Fruit fly (Drosophila melanogaster): ENCODE measurements around the gene tkv.

The tkv gene

dm6 chr2L:5208581-5208980, 62.6 kb downstream of the tkv start:
- no peak for TF ChIP-seq dl (GFP tag; optimal IDR thresholded peaks at IDR 0.05; ENCODE audit: insufficient read depth in 1 of 2, partially characterized antibody in 2 of 2)
- no peak for TF ChIP-seq N (GFP tag; optimal IDR thresholded peaks at IDR 0.05)
- TF ChIP-seq brk (GFP tag; optimal IDR thresholded peaks at IDR 0.05), result no peak
- TF ChIP-seq Dfd (GFP tag; optimal IDR thresholded peaks at IDR 0.05), result peak; percentile 40
- no peak for TF ChIP-seq dmrt93B (GFP tag; optimal IDR thresholded peaks at IDR 0.05)
- TF ChIP-seq jim (GFP tag; optimal IDR thresholded peaks at IDR 0.05), result no peak
- no peak for TF ChIP-seq Rel (GFP tag; optimal IDR thresholded peaks at IDR 0.05)
- TF ChIP-seq Rel (tag; optimal IDR thresholded peaks at IDR 0.05), result no peak

- TF ChIP-seq Dif (GFP tag; optimal IDR thresholded peaks at IDR 0.05; ENCODE audit: partially characterized antibody), result no peak
- no peak for TF ChIP-seq HLH106 (tag; optimal IDR thresholded peaks at IDR 0.05)
- TF ChIP-seq CrebA (GFP tag; optimal IDR thresholded peaks at IDR 0.05; ENCODE audit: borderline replicate concordance), result no peak
- no peak for TF ChIP-seq dmrt93B (GFP tag; optimal IDR thresholded peaks at IDR 0.05)
- no peak for TF ChIP-seq sage (GFP tag; optimal IDR thresholded peaks at IDR 0.05)
- TF ChIP-seq Vsx2 (GFP tag; optimal IDR thresholded peaks at IDR 0.05; ENCODE audit: partially characterized antibody), result peak; percentile 1
- TF ChIP-seq Mio (GFP tag; optimal IDR thresholded peaks at IDR 0.05), result no peak
- TF ChIP-seq jim (GFP tag; optimal IDR thresholded peaks at IDR 0.05), result peak; percentile 8
- TF ChIP-seq sv (GFP tag; optimal IDR thresholded peaks at IDR 0.05), result no peak
- no peak for TF ChIP-seq N (GFP tag; optimal IDR thresholded peaks at IDR 0.05)
Observed at dm6 chr2L:5206964-5207585, 64.1 kb downstream of the tkv start, which contains the start of gene Cyp28d2. Gene Cyp28d2 (plus strand): TSS chr2L:5207267.

DNA sequence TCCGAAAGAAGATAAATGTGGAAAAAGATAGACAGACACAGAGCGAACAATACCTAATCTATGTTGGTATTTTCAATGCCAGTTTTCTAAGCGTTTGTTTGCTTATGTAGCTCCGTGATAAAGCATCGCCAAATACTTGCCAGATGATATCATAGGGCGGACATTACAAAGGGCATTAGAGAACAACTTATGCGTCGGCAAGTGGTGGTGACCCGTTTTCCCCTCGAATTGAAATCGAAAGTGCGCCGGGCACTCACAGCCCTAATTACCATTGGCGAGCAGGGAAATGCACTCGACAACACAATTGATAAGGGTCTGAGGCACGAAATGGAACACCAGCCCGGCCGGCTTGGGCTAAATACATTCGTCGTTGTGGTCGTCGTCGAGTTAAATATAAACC, 74.0 kb downstream of the tkv start:
- TF ChIP-seq pan (optimal IDR thresholded peaks at IDR 0.05), result no peak
- no peak for TF ChIP-seq br (GFP tag; optimal IDR thresholded peaks at IDR 0.05)
- TF ChIP-seq HLH106 (tag; optimal IDR thresholded peaks at IDR 0.05), result no peak
- TF ChIP-seq Hnf4 (GFP tag; optimal IDR thresholded peaks at IDR 0.05), result no peak
- no peak for TF ChIP-seq Mio (GFP tag; optimal IDR thresholded peaks at IDR 0.05)
- no peak for TF ChIP-seq Myc (optimal IDR thresholded peaks at IDR 0.05)
- no peak for TF ChIP-seq tai (GFP tag; optimal IDR thresholded peaks at IDR 0.05)
- no peak for TF ChIP-seq jim (GFP tag; optimal IDR thresholded peaks at IDR 0.05)
- no peak for TF ChIP-seq Dif (GFP tag; optimal IDR thresholded peaks at IDR 0.05; ENCODE audit: partially characterized antibody)
- TF ChIP-seq brk (GFP tag; optimal IDR thresholded peaks at IDR 0.05), result no peak
- TF ChIP-seq dmrt93B (GFP tag; optimal IDR thresholded peaks at IDR 0.05), result no peak
- TF ChIP-seq Sp1 (GFP tag; optimal IDR thresholded peaks at IDR 0.05), result no peak
- TF ChIP-seq CG9705 (GFP tag; optimal IDR thresholded peaks at IDR 0.05), result no peak

dm6 chr2L:5196684-5197083, 74.5 kb downstream of the tkv start:
- TF ChIP-seq CG9705 (GFP tag; optimal IDR thresholded peaks at IDR 0.05) (no peak), sv (GFP tag; optimal IDR thresholded peaks at IDR 0.05) (peak; percentile 31), dmrt93B (GFP tag; optimal IDR thresholded peaks at IDR 0.05) (no peak), Myc (optimal IDR thresholded peaks at IDR 0.05) (no peak)

- TF ChIP-seq br (GFP tag; optimal IDR thresholded peaks at IDR 0.05), result no peak
- TF ChIP-seq CrebA (GFP tag; optimal IDR thresholded peaks at IDR 0.05; ENCODE audit: borderline replicate concordance), result peak; percentile 40
- no peak for TF ChIP-seq fru (GFP tag; optimal IDR thresholded peaks at IDR 0.05)
- no peak for TF ChIP-seq dmrt93B (GFP tag; optimal IDR thresholded peaks at IDR 0.05)
- TF ChIP-seq Vsx2 (GFP tag; optimal IDR thresholded peaks at IDR 0.05; ENCODE audit: partially characterized antibody), result peak; percentile 39
- TF ChIP-seq dl (GFP tag; optimal IDR thresholded peaks at IDR 0.05; ENCODE audit: insufficient read depth in 1 of 2, partially characterized antibody in 2 of 2), result no peak
Observed at dm6 chr2L:5195639-5196038, 75.5 kb downstream of the tkv start.

DNA sequence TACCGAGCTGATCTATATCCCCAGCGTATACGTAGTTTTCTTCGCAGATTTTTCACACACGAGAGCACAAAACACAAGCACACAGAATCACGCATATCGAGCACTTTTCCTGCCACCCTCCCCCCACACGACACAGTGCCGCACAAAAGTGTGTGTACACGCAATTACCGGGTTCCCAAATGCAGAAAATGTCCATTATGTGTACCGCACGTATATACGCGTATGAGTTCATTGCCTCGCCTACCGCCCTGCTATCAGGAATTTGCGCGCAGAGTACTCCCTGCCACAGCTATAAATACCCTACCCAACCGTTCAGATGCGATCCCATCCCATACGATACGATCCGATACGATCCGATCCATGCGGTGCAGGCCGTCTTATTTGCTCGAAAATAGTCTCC, 84.6 kb downstream of the tkv start:
- TF ChIP-seq HLH106 (tag; optimal IDR thresholded peaks at IDR 0.05) (no peak), Hr78 (GFP tag; optimal IDR thresholded peaks at IDR 0.05) (no peak), dl (GFP tag; optimal IDR thresholded peaks at IDR 0.05; ENCODE audit: insufficient read depth in 1 of 2, partially characterized antibody in 2 of 2) (no peak), Jra (GFP tag; optimal IDR thresholded peaks at IDR 0.05) (no peak), h (GFP tag; optimal IDR thresholded peaks at IDR 0.05) (no peak), Abd-B (GFP tag; optimal IDR thresholded peaks at IDR 0.05) (no peak), lola (GFP tag; optimal IDR thresholded peaks at IDR 0.05) (no peak), sv (GFP tag; optimal IDR thresholded peaks at IDR 0.05) (no peak), rgr (GFP tag; optimal IDR thresholded peaks at IDR 0.05) (no peak), Dfd (GFP tag; optimal IDR thresholded peaks at IDR 0.05) (no peak), psq (GFP tag; optimal IDR thresholded peaks at IDR 0.05) (no peak), jim (GFP tag; optimal IDR thresholded peaks at IDR 0.05) (no peak), usp (GFP tag; optimal IDR thresholded peaks at IDR 0.05) (no peak), OdsH (GFP tag; optimal IDR thresholded peaks at IDR 0.05) (no peak), Rel (GFP tag; optimal IDR thresholded peaks at IDR 0.05) (no peak), Rel (tag; optimal IDR thresholded peaks at IDR 0.05) (no peak), br (GFP tag; optimal IDR thresholded peaks at IDR 0.05) (no peak), Mio (GFP tag; optimal IDR thresholded peaks at IDR 0.05) (no peak), Dif (GFP tag; optimal IDR thresholded peaks at IDR 0.05; ENCODE audit: partially characterized antibody) (no peak), dmrt93B (GFP tag; optimal IDR thresholded peaks at IDR 0.05) (no peak), brk (GFP tag; optimal IDR thresholded peaks at IDR 0.05) (no peak)
